Worm (Caenorhabditis elegans) whole organism, late embryonic: ENCODE measurements around the gene npp-16.

ENCODE experiments used
- ama-1 ChIP-seq: fragments of 150-350 bp; optimal IDR thresholded peaks from 2 replicates; lab custom pipeline; 2014
- pag-3 ChIP-seq: sonication (generic microtip); optimal IDR thresholded peaks from 2 replicates; lab custom pipeline; 2016; ENCODE audit warnings: missing compliant biosample characterization, missing genetic modification characterization, borderline replicate concordance
- pqm-1 ChIP-seq: sonication (generic microtip); optimal IDR thresholded peaks from 2 replicates; lab custom pipeline; 2016; ENCODE audit warnings: missing genetic modification characterization, missing compliant biosample characterization
- unc-86 ChIP-seq: sonication (generic microtip); optimal IDR thresholded peaks from 2 replicates; lab custom pipeline; 2016; ENCODE audit warnings: missing genetic modification characterization, missing compliant biosample characterization

- TF ChIP-seq ama-1 (no peak), pqm-1 (no peak), pag-3 (tag; lab: Kevin White, UChicago) (no peak), unc-86 (tag; lab: Kevin White, UChicago) (no peak)
Observed at ce11 chrIII:11876130-11876529, 39.6 kb upstream of the npp-16 start.
